Worm (Caenorhabditis elegans) whole organism, early embryonic: ENCODE results near the gene lgc-11.

Experiments
- ceh-13 ChIP-seq: fragments of 200-800 bp; sonication (Bioruptor generic); optimal IDR thresholded peaks from 2 replicates; lab custom pipeline; 2018; ENCODE audit warnings: mild to moderate bottlenecking, missing genetic modification characterization, missing compliant biosample characterization
- ets-7 ChIP-seq: sonication (generic microtip); optimal IDR thresholded peaks from 2 replicates; lab custom pipeline; 2016; ENCODE audit warnings: missing genotype, missing genetic modification characterization, missing compliant biosample characterization

DNA sequence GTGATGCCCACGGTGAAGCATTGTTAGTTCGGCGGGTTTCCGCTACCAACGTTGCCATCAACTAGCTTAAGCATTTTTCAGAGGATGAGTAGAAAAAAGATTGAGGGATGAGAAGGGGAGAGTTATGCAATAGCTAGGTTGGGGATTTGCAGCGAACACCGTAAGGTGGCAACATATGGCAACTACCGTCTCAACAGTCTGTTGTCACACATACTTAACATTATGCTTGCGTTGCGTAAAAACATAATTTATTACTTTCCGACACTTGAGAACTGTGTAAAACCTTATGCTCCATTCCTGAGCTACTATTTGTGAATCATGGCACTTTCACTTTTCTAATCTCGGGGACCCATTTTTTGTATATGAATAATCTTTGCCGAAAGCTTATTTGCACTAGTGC, 39.8 kb downstream of the lgc-11 start:
- no peak for TF ChIP-seq ets-7 (tag; lab: Kevin White, UChicago)
- TF ChIP-seq ceh-13 (GFP tag; lab: Kevin White, UChicago) = no peak
